Worm (Caenorhabditis elegans) whole organism, L4 larva: Measurements from ENCODE around the gene ZK1055.7.

Source experiments
- F26F4.8 ChIP-seq: fragments of 200-800 bp; sonication (Bioruptor generic); conservative IDR thresholded peaks from 2 replicates; pipeline ENCODE4 v1.3.6; 2022; ENCODE audit warnings: missing genetic modification characterization, missing compliant biosample characterization
- F37D6.2 ChIP-seq: sonication (generic microtip); optimal IDR thresholded peaks from 2 replicates; lab custom pipeline; 2016; ENCODE audit warnings: mild to moderate bottlenecking, missing genetic modification characterization, missing compliant biosample characterization
- F44E2.7 ChIP-seq: fragments of 200-800 bp; sonication (Bioruptor generic); IDR thresholded peaks from 2 replicates; pipeline ENCODE4 v2.1.2; 2022; ENCODE audit warnings: missing genetic modification characterization, missing compliant biosample characterization
- F49E8.2 ChIP-seq: sonication (generic microtip); optimal IDR thresholded peaks from 2 replicates; lab custom pipeline; 2016; ENCODE audit warnings: missing compliant biosample characterization, mild to moderate bottlenecking, missing genetic modification characterization, borderline replicate concordance
- T20F7.1 ChIP-seq: fragments of 200-800 bp; sonication (Bioruptor generic); optimal IDR thresholded peaks from 2 replicates; lab custom pipeline; 2018; ENCODE audit warnings: mild to moderate bottlenecking, missing genetic modification characterization, missing compliant biosample characterization
- Y5F2A.4 ChIP-seq: fragments of 200-800 bp; sonication (Bioruptor generic); optimal IDR thresholded peaks from 2 replicates; lab custom pipeline; 2018; ENCODE audit warnings: mild to moderate bottlenecking, missing genetic modification characterization, missing compliant biosample characterization
- Y75B8A.6 ChIP-seq: fragments of 200-800 bp; sonication (Bioruptor generic); IDR thresholded peaks from 2 replicates; pipeline ENCODE4 v1.3.6; 2022; ENCODE audit warnings: missing genetic modification reagents, missing genetic modification characterization, missing compliant biosample characterization
- ZK337.2 ChIP-seq: fragments of 200-800 bp; sonication (Bioruptor generic); IDR thresholded peaks from 2 replicates; pipeline ENCODE4 v1.3.6; 2022; ENCODE audit warnings: missing genetic modification reagents, missing genetic modification characterization, missing compliant biosample characterization
- ZK546.5 ChIP-seq, 2 experiments: sonication (generic microtip); optimal IDR thresholded peaks; 2 replicates each; lab custom pipeline; 2017; ENCODE audit warnings: missing biosample characterization in 2 of 2, missing genetic modification characterization in 2 of 2
- ceh-20 ChIP-seq: fragments of 200-800 bp; sonication (Bioruptor generic); IDR thresholded peaks from 2 replicates; pipeline ENCODE4 v1.3.6; 2022; ENCODE audit warnings: missing genetic modification reagents, missing genetic modification characterization, missing compliant biosample characterization
- ceh-44 ChIP-seq: fragments of 200-800 bp; sonication (Bioruptor generic); IDR thresholded peaks from 2 replicates; pipeline ENCODE4 v1.3.6; 2022; ENCODE audit warnings: missing genetic modification reagents, missing genetic modification characterization, missing compliant biosample characterization
- ceh-62 ChIP-seq: sonication (generic microtip); optimal IDR thresholded peaks from 2 replicates; lab custom pipeline; 2017; ENCODE audit warnings: missing biosample characterization, missing genetic modification characterization
- ceh-82 ChIP-seq: sonication (generic microtip); optimal IDR thresholded peaks from 2 replicates; lab custom pipeline; 2017; ENCODE audit warnings: missing biosample characterization, missing genetic modification characterization
- ctbp-1 ChIP-seq: fragments of 200-800 bp; sonication (Bioruptor generic); IDR thresholded peaks from 2 replicates; pipeline ENCODE4 v1.3.6; 2022; ENCODE audit warnings: missing genetic modification reagents, missing genetic modification characterization, missing compliant biosample characterization
- daf-19 ChIP-seq: fragments of 200-800 bp; sonication (Bioruptor generic); conservative IDR thresholded peaks from 2 replicates; pipeline ENCODE4 v1.3.6; 2022; ENCODE audit warnings: missing genetic modification characterization, missing compliant biosample characterization
- dmd-8 ChIP-seq: fragments of 200-800 bp; sonication (Bioruptor generic); IDR thresholded peaks from 2 replicates; pipeline ENCODE4 v1.3.6; 2022; ENCODE audit warnings: missing genetic modification characterization, missing compliant biosample characterization
- dmd-9 ChIP-seq: fragments of 200-800 bp; sonication (Bioruptor generic); IDR thresholded peaks from 2 replicates; pipeline ENCODE4 v1.3.6; 2022; ENCODE audit warnings: missing genetic modification reagents, missing genetic modification characterization, missing compliant biosample characterization
- dpl-1 ChIP-seq: fragments of 150-350 bp; optimal IDR thresholded peaks from 2 replicates; lab custom pipeline; 2014; ENCODE audit warnings: missing biosample characterization, missing genetic modification reagents, missing genetic modification characterization
- dve-1 ChIP-seq: sonication (generic microtip); optimal IDR thresholded peaks from 2 replicates; lab custom pipeline; 2017; ENCODE audit warnings: antibody characterized with exemption, mild to moderate bottlenecking, missing genetic modification characterization, missing compliant biosample characterization; ENCODE audit not compliant: insufficient read depth
- egl-43 ChIP-seq: fragments of 200-800 bp; sonication (Bioruptor generic); IDR thresholded peaks from 2 replicates; pipeline ENCODE4 v1.3.6; 2022; ENCODE audit warnings: missing genetic modification reagents, missing genetic modification characterization, missing compliant biosample characterization
- fkh-10 ChIP-seq: fragments of 150-350 bp; optimal IDR thresholded peaks from 2 replicates; lab custom pipeline; 2014; ENCODE audit warnings: missing biosample characterization, missing genetic modification reagents, missing genetic modification characterization
- fos-1 ChIP-seq: fragments of 150-350 bp; optimal IDR thresholded peaks from 2 replicates; lab custom pipeline; 2014; ENCODE audit warnings: missing biosample characterization, missing genetic modification characterization
- hif-1 ChIP-seq, 2 experiments: sonication (generic microtip); optimal IDR thresholded peaks; 2 replicates each; lab custom pipeline; 2016 to 2017; ENCODE audit warnings: missing compliant biosample characterization in 2 of 2, missing genetic modification characterization in 2 of 2, missing genetic modification reagents in 2 of 2, missing genotype in 2 of 2, mild to moderate bottlenecking in 1 of 2
- hlh-11 ChIP-seq: fragments of 200-800 bp; sonication (Bioruptor generic); optimal IDR thresholded peaks from 2 replicates; lab custom pipeline; 2018; ENCODE audit warnings: mild to moderate bottlenecking, missing genetic modification characterization, missing compliant biosample characterization
- lin-39 ChIP-seq: fragments of 150-350 bp; optimal IDR thresholded peaks from 2 replicates; lab custom pipeline; 2014; ENCODE audit warnings: missing biosample characterization, missing genetic modification reagents, missing genetic modification characterization
- madf-5 ChIP-seq, 2 experiments: fragments of 200-800 bp; sonication (Bioruptor generic); IDR thresholded peaks; 2 replicates each; pipeline ENCODE4 v1.3.6; 2022; ENCODE audit warnings: missing compliant biosample characterization in 2 of 2, missing genetic modification characterization in 2 of 2
- mdl-1 ChIP-seq, 2 experiments: fragments of 150-350 bp in 1 of 2; sonication (generic microtip) in 1 of 2; optimal IDR thresholded peaks; 2 replicates each; lab custom pipeline; 2014 to 2017; ENCODE audit warnings: missing biosample characterization in 2 of 2, missing genetic modification characterization in 2 of 2
- mep-1 ChIP-seq: fragments of 150-350 bp; sonication (generic microtip); optimal IDR thresholded peaks from 3 replicates; lab custom pipeline; 2014; ENCODE audit warnings: missing biosample characterization, missing genetic modification characterization
- mes-2 ChIP-seq: sonication (generic microtip); optimal IDR thresholded peaks from 2 replicates; lab custom pipeline; 2016; ENCODE audit warnings: missing genotype, mild to moderate bottlenecking, missing genetic modification characterization, missing compliant biosample characterization; ENCODE audit not compliant: poor library complexity, severe bottlenecking
- nhr-10 ChIP-seq: fragments of 150-350 bp; optimal IDR thresholded peaks from 2 replicates; lab custom pipeline; 2014; ENCODE audit warnings: missing biosample characterization, missing genetic modification characterization
- nhr-11 ChIP-seq: fragments of 150-350 bp; optimal IDR thresholded peaks from 2 replicates; lab custom pipeline; 2014; ENCODE audit warnings: missing biosample characterization, missing genetic modification characterization
- nhr-237 ChIP-seq: sonication (generic microtip); optimal IDR thresholded peaks from 2 replicates; lab custom pipeline; 2017; ENCODE audit warnings: missing biosample characterization, missing genetic modification characterization
- nhr-28 ChIP-seq: fragments of 150-350 bp; optimal IDR thresholded peaks from 2 replicates; lab custom pipeline; 2014; ENCODE audit warnings: missing biosample characterization, missing genetic modification characterization
- nhr-41 ChIP-seq: fragments of 200-800 bp; sonication (Bioruptor generic); IDR thresholded peaks from 2 replicates; pipeline ENCODE4 v1.3.6; 2022; ENCODE audit warnings: missing genetic modification reagents, missing genetic modification characterization, missing compliant biosample characterization
- nhr-48 ChIP-seq: sonication (generic microtip); optimal IDR thresholded peaks from 2 replicates; lab custom pipeline; 2016; ENCODE audit warnings: mild to moderate bottlenecking, missing genetic modification characterization, missing compliant biosample characterization
- nhr-77 ChIP-seq: fragments of 150-350 bp; optimal IDR thresholded peaks from 2 replicates; lab custom pipeline; 2014; ENCODE audit warnings: missing biosample characterization, missing genetic modification characterization
- rbr-2 ChIP-seq: sonication (generic microtip); optimal IDR thresholded peaks from 2 replicates; lab custom pipeline; 2016; ENCODE audit warnings: missing genotype, missing genetic modification characterization, missing compliant biosample characterization
- saeg-2 ChIP-seq: fragments of 200-800 bp; sonication (Bioruptor generic); IDR thresholded peaks from 2 replicates; pipeline ENCODE4 v1.3.6; 2022; ENCODE audit warnings: missing genetic modification reagents, missing genetic modification characterization, missing compliant biosample characterization
- sdz-12 ChIP-seq: fragments of 200-800 bp; sonication (Bioruptor generic); optimal IDR thresholded peaks from 2 replicates; lab custom pipeline; 2018; ENCODE audit warnings: mild to moderate bottlenecking, missing genetic modification characterization, missing compliant biosample characterization
- set-16 ChIP-seq: fragments of 200-800 bp; sonication (Bioruptor generic); IDR thresholded peaks from 2 replicates; pipeline ENCODE4 v1.3.6; 2022; ENCODE audit warnings: missing genetic modification reagents, missing genetic modification characterization, missing compliant biosample characterization
- skn-1 ChIP-seq: fragments of 150-350 bp; optimal IDR thresholded peaks from 2 replicates; lab custom pipeline; 2014; ENCODE audit warnings: missing biosample characterization, missing genetic modification characterization
- snpc-1.2 ChIP-seq: fragments of 200-800 bp; sonication (Bioruptor generic); IDR thresholded peaks from 2 replicates; pipeline ENCODE4 v1.3.6; 2022; ENCODE audit warnings: missing genetic modification reagents, missing genetic modification characterization, missing compliant biosample characterization
- snpc-4 ChIP-seq: fragments of 150-350 bp; optimal IDR thresholded peaks from 2 replicates; lab custom pipeline; 2014; ENCODE audit warnings: missing biosample characterization, missing genetic modification characterization
- spr-1 ChIP-seq: sonication (generic microtip); optimal IDR thresholded peaks from 2 replicates; lab custom pipeline; 2016; ENCODE audit warnings: mild to moderate bottlenecking, missing genetic modification characterization, missing compliant biosample characterization
- spr-3 ChIP-seq: fragments of 200-800 bp; sonication (Bioruptor generic); optimal IDR thresholded peaks from 2 replicates; lab custom pipeline; 2018; ENCODE audit warnings: mild to moderate bottlenecking, missing genetic modification characterization, missing compliant biosample characterization
- tra-1 ChIP-seq: fragments of 200-800 bp; sonication (Bioruptor generic); IDR thresholded peaks from 2 replicates; pipeline ENCODE4 v1.3.6; 2022; ENCODE audit warnings: missing genetic modification reagents, missing genetic modification characterization, missing compliant biosample characterization
- unc-130 ChIP-seq: sonication (generic microtip); optimal IDR thresholded peaks from 2 replicates; lab custom pipeline; 2016; ENCODE audit warnings: missing genetic modification reagents, missing genetic modification characterization, missing compliant biosample characterization
- unc-62 ChIP-seq, 3 experiments: fragments of 150-350 bp in 1 of 3; sonication (generic microtip); optimal IDR thresholded peaks in 2 of 3; peaks in 1 of 3; 1 replicate in 1 of 3; 2 replicates in 2 of 3; lab custom pipeline; 2014 to 2017; ENCODE audit warnings: missing biosample characterization in 3 of 3, missing genetic modification characterization in 3 of 3, missing genetic modification reagents in 3 of 3, missing genotype in 1 of 3
- vab-7 ChIP-seq: fragments of 200-800 bp; sonication (Bioruptor generic); IDR thresholded peaks from 2 replicates; pipeline ENCODE4 v1.3.6; 2022; ENCODE audit warnings: missing genetic modification reagents, missing genetic modification characterization, missing compliant biosample characterization
- zfp-3 ChIP-seq: fragments of 200-800 bp; sonication (Bioruptor generic); conservative IDR thresholded peaks from 2 replicates; pipeline ENCODE4 v1.3.6; 2022; ENCODE audit warnings: missing genetic modification reagents, missing genetic modification characterization, missing compliant biosample characterization
- ztf-7 ChIP-seq: fragments of 150-350 bp; optimal IDR thresholded peaks from 2 replicates; lab custom pipeline; 2014; ENCODE audit warnings: missing biosample characterization, missing genetic modification characterization

ZK1055.7 gene

ce11 chrV:6614152-6614734, 9.1 kb upstream of the ZK1055.7 start, which contains the start of gene cpr-4 (continued):
- no peak for TF ChIP-seq snpc-1.2 (GFP tag; lab: Robert Waterston, UW)
- peak; percentile 86 for TF ChIP-seq nhr-48 (tag; lab: Kevin White, UChicago)
- no peak for TF ChIP-seq ceh-44
- no peak for TF ChIP-seq vab-7
- 0 out of 2 replicates have a peak, but pooled peaks have one; percentile 11 for TF ChIP-seq dmd-9 (GFP tag; lab: Robert Waterston, UW)
- no peak for TF ChIP-seq ztf-7
- TF ChIP-seq mep-1 = peak; percentile 45
- TF ChIP-seq hlh-11 (tag; lab: Kevin White, UChicago) = peak; percentile 88
- TF ChIP-seq Y5F2A.4 = no peak
- TF ChIP-seq unc-62 (GFP tag; optimal IDR thresholded peaks at IDR 0.05 in 1 of 2; lab: Kevin White, UChicago) = peak in 1 of 2 experiments; percentile 96
- TF ChIP-seq unc-62 (tag; optimal IDR thresholded peaks at IDR 0.05; lab: Kevin White, UChicago) = no peak
- TF ChIP-seq rbr-2 (tag; lab: Kevin White, UChicago) = no peak
- TF ChIP-seq F37D6.2 (tag; lab: Kevin White, UChicago) = no peak
- peak; percentile 95 for TF ChIP-seq dve-1 (tag; lab: Kevin White, UChicago)
- no peak for TF ChIP-seq egl-43 (GFP tag; lab: Robert Waterston, UW)
- no peak for TF ChIP-seq madf-5 (GFP tag; IDR thresholded peaks at IDR 0.05; lab: Robert Waterston, UW)
- TF ChIP-seq nhr-11 (tag; lab: Kevin White, UChicago) = no peak
- no peak for TF ChIP-seq fkh-10 (GFP tag; lab: Kevin White, UChicago)
- no peak for TF ChIP-seq nhr-237
- no peak for TF ChIP-seq ceh-82 (tag; lab: Kevin White, UChicago)
- TF ChIP-seq fos-1 = peak; percentile 8
- peak; percentile 48 for TF ChIP-seq T20F7.1
- TF ChIP-seq Y75B8A.6 (GFP tag; lab: Robert Waterston, UW) = no peak
- TF ChIP-seq nhr-77 (tag; lab: Kevin White, UChicago) = peak; percentile 88
- TF ChIP-seq nhr-10 = no peak
- TF ChIP-seq ZK546.5 (tag; optimal IDR thresholded peaks at IDR 0.05; lab: Kevin White, UChicago) = no peak
- TF ChIP-seq ceh-62 = no peak
- no peak for TF ChIP-seq daf-19 (GFP tag; lab: Robert Waterston, UW)
- TF ChIP-seq unc-130 (GFP tag; lab: Kevin White, UChicago) = no peak
- TF ChIP-seq dpl-1 = no peak
- no peak for TF ChIP-seq lin-39 (tag; lab: Kevin White, UChicago)
- no peak for TF ChIP-seq dmd-8 (GFP tag; lab: Robert Waterston, UW)
- 0 out of 2 replicates have a peak, but pooled peaks have one; percentile 35 for TF ChIP-seq tra-1 (GFP tag; lab: Robert Waterston, UW)
- no peak for TF ChIP-seq zfp-3 (GFP tag; lab: Robert Waterston, UW)
- no peak for TF ChIP-seq F49E8.2 (tag; lab: Kevin White, UChicago)
- no peak for TF ChIP-seq nhr-41 (GFP tag; lab: Robert Waterston, UW)
- peak; percentile 38 for TF ChIP-seq mes-2 (tag; lab: Kevin White, UChicago)
- no peak for TF ChIP-seq hif-1 (tag; optimal IDR thresholded peaks at IDR 0.05; lab: Kevin White, UChicago)
- peak; percentile 95 for TF ChIP-seq nhr-28 (tag; lab: Kevin White, UChicago)
- no peak for TF ChIP-seq F26F4.8 (GFP tag; lab: Robert Waterston, UW)
- no peak for TF ChIP-seq spr-3 (GFP tag; lab: Kevin White, UChicago)
- TF ChIP-seq ctbp-1 (GFP tag; lab: Robert Waterston, UW) = no peak
- no peak for TF ChIP-seq spr-1 (tag; lab: Kevin White, UChicago)
- no peak for TF ChIP-seq snpc-4
- TF ChIP-seq mdl-1 (tag; optimal IDR thresholded peaks at IDR 0.05; lab: Kevin White, UChicago) = no peak
- no peak for TF ChIP-seq ZK337.2 (GFP tag; lab: Robert Waterston, UW)
- no peak for TF ChIP-seq set-16 (GFP tag; lab: Robert Waterston, UW)
- no peak for TF ChIP-seq sdz-12 (GFP tag; lab: Kevin White, UChicago)
- no peak for TF ChIP-seq ceh-20 (GFP tag; lab: Robert Waterston, UW)
- TF ChIP-seq skn-1 (tag; lab: Kevin White, UChicago) = no peak
- TF ChIP-seq saeg-2 (GFP tag; lab: Robert Waterston, UW) = peak; percentile 64; the same call in 1 of the 2 replicates
- TF ChIP-seq F44E2.7 = no peak
